Worm (Caenorhabditis elegans): Measurements from ENCODE around the gene gly-9.
A peak's percentile ranks its signal among the peaks of the same experiment; 100 is the strongest.

The gly-9 gene

ce11 chrIII:11290554-11290953, at the start of gene gly-9, which contains the start of the genes mib-1 and smc-3 (continued):
- TF ChIP-seq ceh-2 (tag; optimal IDR thresholded peaks at IDR 0.05) (peak; percentile 87), zip-5 (tag; optimal IDR thresholded peaks at IDR 0.05) (peak; percentile 43), dve-1 (tag; optimal IDR thresholded peaks at IDR 0.05) (no peak), hlh-15 (tag; optimal IDR thresholded peaks at IDR 0.05) (peak; percentile 50), K09A11.1 (tag; optimal IDR thresholded peaks at IDR 0.05; ENCODE audit: insufficient read depth) (no peak), fkh-6 (tag; optimal IDR thresholded peaks at IDR 0.05) (peak; percentile 53), ceh-24 (tag; optimal IDR thresholded peaks at IDR 0.05) (no peak), C08G9.2 (tag; optimal IDR thresholded peaks at IDR 0.05) (peak; percentile 92), tbx-7 (tag; optimal IDR thresholded peaks at IDR 0.05) (peak; percentile 84), lin-11 (tag; optimal IDR thresholded peaks at IDR 0.05) (no peak), ceh-6 (GFP tag; optimal IDR thresholded peaks at IDR 0.05) (no peak), pha-4 (tag; optimal IDR thresholded peaks at IDR 0.05) (no peak), lim-6 (tag; optimal IDR thresholded peaks at IDR 0.05) (peak; percentile 54), ref-2 (tag; optimal IDR thresholded peaks at IDR 0.05) (peak; percentile 82), elt-2 (tag; optimal IDR thresholded peaks at IDR 0.05) (peak; percentile 60)

- TF ChIP-seq pros-1 (tag; optimal IDR thresholded peaks at IDR 0.05) (no peak), dve-1 (tag; optimal IDR thresholded peaks at IDR 0.05) (no peak), nfya-1 (tag; optimal IDR thresholded peaks at IDR 0.05) (peak; percentile 71)
Observed at ce11 chrIII:11337627-11338026, 47.2 kb upstream of the gly-9 start.

- TF ChIP-seq unc-55 (GFP tag; optimal IDR thresholded peaks at IDR 0.05) (no peak), hlh-8 (tag; optimal IDR thresholded peaks at IDR 0.05) (no peak), hlh-15 (tag; optimal IDR thresholded peaks at IDR 0.05) (no peak), fkh-6 (tag; optimal IDR thresholded peaks at IDR 0.05) (no peak), ceh-34 (tag; optimal IDR thresholded peaks at IDR 0.05) (no peak)
Observed at ce11 chrIII:11336072-11336471, 45.7 kb upstream of the gly-9 start.

- no peak for TF ChIP-seq unc-3 (GFP tag; conservative IDR thresholded peaks at IDR 0.05)
- no peak for TF ChIP-seq unc-3 (tag; optimal IDR thresholded peaks at IDR 0.05)
- TF ChIP-seq ref-2 (tag; optimal IDR thresholded peaks at IDR 0.05), result peak; percentile 40
- peak; percentile 24 for TF ChIP-seq ceh-31 (tag; optimal IDR thresholded peaks at IDR 0.05)
- no peak for TF ChIP-seq madf-2 (tag; optimal IDR thresholded peaks at IDR 0.05)
- TF ChIP-seq unc-42 (tag; optimal IDR thresholded peaks at IDR 0.05), result peak; percentile 48
- peak; percentile 28 for TF ChIP-seq ceh-18 (tag; optimal IDR thresholded peaks at IDR 0.05)
- no peak for TF ChIP-seq fkh-6 (tag; optimal IDR thresholded peaks at IDR 0.05)
- no peak for TF ChIP-seq mec-3 (tag; optimal IDR thresholded peaks at IDR 0.05; ENCODE audit: borderline replicate concordance)
- no peak for TF ChIP-seq K02D7.2 (tag; optimal IDR thresholded peaks at IDR 0.05)
- TF ChIP-seq tbx-7 (tag; optimal IDR thresholded peaks at IDR 0.05), result no peak
- no peak for TF ChIP-seq nhr-232 (tag; optimal IDR thresholded peaks at IDR 0.05)
- no peak for TF ChIP-seq T23F11.4 (GFP tag; optimal IDR thresholded peaks at IDR 0.05)
- TF ChIP-seq nhr-11 (tag; optimal IDR thresholded peaks at IDR 0.05), result no peak
- TF ChIP-seq hlh-15 (tag; optimal IDR thresholded peaks at IDR 0.05), result no peak
Observed at ce11 chrIII:11334346-11334745, 44.0 kb upstream of the gly-9 start.

ce11 chrIII:11333032-11333732, 42.8 kb upstream of the gly-9 start, which contains the start of gene T28D6.5:
T28D6.5 (plus strand) TSS chrIII:11333682.
- no peak for TF ChIP-seq nhr-232 (tag; optimal IDR thresholded peaks at IDR 0.05)
- TF ChIP-seq ceh-48 (tag; optimal IDR thresholded peaks at IDR 0.05), result no peak
- TF ChIP-seq syd-9 (tag; optimal IDR thresholded peaks at IDR 0.05), result no peak
- no peak for TF ChIP-seq hlh-13 (GFP tag; optimal IDR thresholded peaks at IDR 0.05)
- peak; percentile 85 for TF ChIP-seq unc-42 (tag; optimal IDR thresholded peaks at IDR 0.05)
- no peak for TF ChIP-seq eyg-1 (tag; optimal IDR thresholded peaks at IDR 0.05)
- no peak for TF ChIP-seq ceh-6 (GFP tag; optimal IDR thresholded peaks at IDR 0.05)
